Fruit fly (Drosophila melanogaster) whole organism, embryonic: Measurements from ENCODE around the gene capu.

Experiments used
- ATbp ChIP-seq: fragments of 200-800 bp; sonication (Bioruptor generic); optimal IDR thresholded peaks from 2 replicates; lab custom pipeline; 2017; ENCODE audit warnings: missing biosample characterization, mild to moderate bottlenecking, missing genetic modification characterization, missing genetic modification reagents
- Bdp1 ChIP-seq: fragments of 200-800 bp; sonication (Bioruptor generic); optimal IDR thresholded peaks from 3 replicates; lab custom pipeline; 2016; ENCODE audit warnings: missing biosample characterization, missing genetic modification characterization
- Blimp-1 ChIP-seq: fragments of 200-800 bp; sonication (Bioruptor generic); optimal IDR thresholded peaks from 3 replicates; lab custom pipeline; 2018; ENCODE audit warnings: missing biosample characterization, missing genetic modification characterization, mild to moderate bottlenecking, moderate library complexity, missing genetic modification reagents
- CG10147 ChIP-seq: fragments of 200-800 bp; sonication (Bioruptor generic); optimal IDR thresholded peaks from 2 replicates; lab custom pipeline; 2019; ENCODE audit warnings: missing biosample characterization, mild to moderate bottlenecking, missing genetic modification characterization, moderate library complexity
- CG10209 ChIP-seq: fragments of 200-800 bp; sonication (Bioruptor generic); optimal IDR thresholded peaks from 3 replicates; lab custom pipeline; 2017; ENCODE audit warnings: missing biosample characterization, mild to moderate bottlenecking, missing genetic modification characterization, missing genetic modification reagents
- CG10979 ChIP-seq: fragments of 200-800 bp; sonication (Bioruptor generic); optimal IDR thresholded peaks from 2 replicates; lab custom pipeline; 2018; ENCODE audit warnings: missing biosample characterization, mild to moderate bottlenecking, missing genetic modification characterization, moderate library complexity
- CG11456 ChIP-seq: fragments of 200-800 bp; sonication (Bioruptor generic); IDR thresholded peaks from 3 replicates; pipeline ENCODE4 v1.3.6; 2022; ENCODE audit warnings: missing biosample characterization, missing genetic modification characterization
- CG12236 ChIP-seq: fragments of 200-800 bp; sonication (Bioruptor generic); optimal IDR thresholded peaks from 2 replicates; lab custom pipeline; 2016; ENCODE audit warnings: missing biosample characterization, missing genetic modification characterization
- CG13424 ChIP-seq: fragments of 200-800 bp; sonication (Bioruptor generic); optimal IDR thresholded peaks from 2 replicates; lab custom pipeline; 2019; ENCODE audit warnings: missing biosample characterization, mild to moderate bottlenecking, missing genetic modification characterization, moderate library complexity
- CG14710 ChIP-seq: fragments of 200-800 bp; sonication (Bioruptor generic); optimal IDR thresholded peaks from 3 replicates; lab custom pipeline; 2019; ENCODE audit warnings: missing biosample characterization, mild to moderate bottlenecking, missing genetic modification characterization, moderate library complexity
- CG17385 ChIP-seq: fragments of 200-800 bp; sonication (Bioruptor generic); optimal IDR thresholded peaks from 3 replicates; lab custom pipeline; 2018; ENCODE audit warnings: missing biosample characterization, mild to moderate bottlenecking, missing genetic modification characterization
- CG18011 ChIP-seq: fragments of 200-800 bp; sonication (Bioruptor generic); optimal IDR thresholded peaks from 2 replicates; lab custom pipeline; 2017; ENCODE audit warnings: missing biosample characterization, missing genetic modification characterization, mild to moderate bottlenecking, moderate library complexity, missing genotype
- CG2712 ChIP-seq: fragments of 200-800 bp; optimal IDR thresholded peaks from 3 replicates; lab custom pipeline; 2019; ENCODE audit warnings: missing biosample characterization, mild to moderate bottlenecking, missing genetic modification characterization, moderate library complexity
- CG2875 ChIP-seq: fragments of 200-800 bp; sonication (Bioruptor generic); optimal IDR thresholded peaks from 2 replicates; lab custom pipeline; 2017; ENCODE audit warnings: missing biosample characterization, mild to moderate bottlenecking, missing genetic modification characterization, missing genetic modification reagents
- CG31441 ChIP-seq: fragments of 200-800 bp; sonication (Bioruptor generic); IDR thresholded peaks from 2 replicates; pipeline ENCODE4 v1.3.6; 2022; ENCODE audit warnings: missing biosample characterization, missing genetic modification characterization
- CG6272 ChIP-seq: fragments of 200-800 bp; sonication (Bioruptor generic); IDR thresholded peaks from 2 replicates; pipeline ENCODE4 v1.3.6; 2022; ENCODE audit warnings: missing biosample characterization, missing genetic modification characterization
- CG8281 ChIP-seq: fragments of 200-800 bp; sonication (Bioruptor generic); optimal IDR thresholded peaks from 2 replicates; lab custom pipeline; 2018; ENCODE audit warnings: missing biosample characterization, mild to moderate bottlenecking, missing genetic modification characterization, moderate library complexity
- CG8388 ChIP-seq: fragments of 200-800 bp; sonication (Bioruptor generic); optimal IDR thresholded peaks from 2 replicates; lab custom pipeline; 2019; ENCODE audit warnings: missing biosample characterization, mild to moderate bottlenecking, missing genetic modification characterization, moderate library complexity
- CG9437 ChIP-seq: fragments of 200-800 bp; sonication (Bioruptor generic); optimal IDR thresholded peaks from 2 replicates; lab custom pipeline; 2018; ENCODE audit warnings: missing biosample characterization, mild to moderate bottlenecking, missing genetic modification characterization
- CoRest ChIP-seq: fragments of 200-800 bp; sonication (Bioruptor generic); optimal IDR thresholded peaks from 3 replicates; lab custom pipeline; 2018; ENCODE audit warnings: missing biosample characterization, mild to moderate bottlenecking, missing genetic modification characterization, moderate library complexity
- D19A ChIP-seq: fragments of 200-800 bp; optimal IDR thresholded peaks from 3 replicates; lab custom pipeline; 2019; ENCODE audit warnings: missing biosample characterization, mild to moderate bottlenecking, missing genetic modification characterization, moderate library complexity
- H15 ChIP-seq: fragments of 200-800 bp; sonication (Bioruptor generic); IDR thresholded peaks from 3 replicates; pipeline ENCODE4 v1.3.6; 2022; ENCODE audit warnings: missing biosample characterization, missing genetic modification characterization
- Hr39 ChIP-seq: fragments of >200 bp; optimal IDR thresholded peaks from 2 replicates; lab custom pipeline; 2017
- Hr51 ChIP-seq, 2 experiments: fragments of 200-800 bp; sonication (Bioruptor generic); optimal IDR thresholded peaks; 2 replicates in 1 of 2; 3 replicates in 1 of 2; lab custom pipeline; 2016 to 2018; ENCODE audit warnings: missing biosample characterization in 2 of 2, missing genetic modification characterization in 2 of 2, mild to moderate bottlenecking in 1 of 2, moderate library complexity in 1 of 2
- Med ChIP-seq: fragments of 200-800 bp; sonication (Bioruptor generic); peaks from one replicate; lab custom pipeline; 2016; ENCODE audit warnings: missing biosample characterization, missing genetic modification characterization, mild to moderate bottlenecking, inconsistent platforms, moderate library complexity
- Nf-YB ChIP-seq: fragments of 200-800 bp; sonication (Bioruptor generic); optimal IDR thresholded peaks from 3 replicates; lab custom pipeline; 2019; ENCODE audit warnings: missing biosample characterization, mild to moderate bottlenecking, missing genetic modification characterization, moderate library complexity
- Nf-YC ChIP-seq: fragments of 200-800 bp; optimal IDR thresholded peaks from 3 replicates; lab custom pipeline; 2019; ENCODE audit warnings: missing biosample characterization, mild to moderate bottlenecking, missing genetic modification characterization, moderate library complexity
- Sox102F ChIP-seq: fragments of 200-800 bp; sonication (Bioruptor generic); optimal IDR thresholded peaks from 2 replicates; lab custom pipeline; 2018; ENCODE audit warnings: missing biosample characterization, mild to moderate bottlenecking, missing genetic modification characterization, moderate library complexity
- Spps ChIP-seq: fragments of 200-800 bp; sonication (Bioruptor generic); optimal IDR thresholded peaks from 2 replicates; lab custom pipeline; 2018; ENCODE audit warnings: missing biosample characterization, mild to moderate bottlenecking, missing genetic modification characterization
- ac ChIP-seq: fragments of 200-800 bp; sonication (Bioruptor generic); optimal IDR thresholded peaks from 3 replicates; lab custom pipeline; 2017; ENCODE audit warnings: missing biosample characterization, mild to moderate bottlenecking, missing genetic modification characterization
- br ChIP-seq: fragments of >200 bp; optimal IDR thresholded peaks from 2 replicates; lab custom pipeline; 2017
- dmrt99B ChIP-seq: fragments of 200-800 bp; sonication (Bioruptor generic); optimal IDR thresholded peaks from 2 replicates; lab custom pipeline; 2018; ENCODE audit warnings: missing biosample characterization, mild to moderate bottlenecking, missing genetic modification characterization, moderate library complexity
- fru ChIP-seq: fragments of >200 bp; optimal IDR thresholded peaks from 2 replicates; lab custom pipeline; 2017
- fu2 ChIP-seq: fragments of 200-800 bp; sonication (Bioruptor generic); optimal IDR thresholded peaks from 2 replicates; lab custom pipeline; 2016; ENCODE audit warnings: missing biosample characterization, missing genetic modification characterization
- gcm ChIP-seq: fragments of 200-800 bp; sonication (Bioruptor generic); optimal IDR thresholded peaks from 2 replicates; lab custom pipeline; 2019; ENCODE audit warnings: missing biosample characterization, mild to moderate bottlenecking, missing genetic modification characterization, moderate library complexity
- kni ChIP-seq: fragments of 200-800 bp; sonication (Bioruptor generic); optimal IDR thresholded peaks from 3 replicates; lab custom pipeline; 2017; ENCODE audit warnings: mild to moderate bottlenecking, missing biosample characterization, missing genetic modification reagents, missing genetic modification characterization
- lbe ChIP-seq: fragments of 200-800 bp; sonication (Bioruptor generic); optimal IDR thresholded peaks from 2 replicates; lab custom pipeline; 2016; ENCODE audit warnings: missing biosample characterization, mild to moderate bottlenecking, missing genetic modification characterization
- lola ChIP-seq, 3 experiments: fragments of >200 bp in 2 of 3; fragments of 200-800 bp in 1 of 3; sonication (Bioruptor generic) in 1 of 3; optimal IDR thresholded peaks; 2 replicates each; lab custom pipeline; 2017 to 2019; ENCODE audit warnings: missing biosample characterization in 3 of 3, missing genetic modification characterization in 3 of 3, mild to moderate bottlenecking in 1 of 3, moderate library complexity in 1 of 3
- pan ChIP-seq, 4 experiments: fragments of >200 bp in 3 of 4; fragments of 200-800 bp in 1 of 4; sonication (Bioruptor generic) in 1 of 4; optimal IDR thresholded peaks in 3 of 4; IDR thresholded peaks in 1 of 4; 2 replicates each; pipeline versions ENCODE4 v1.3.6 to Lab custom; 2017 to 2022; ENCODE audit warnings: missing biosample characterization in 2 of 4, missing genetic modification characterization in 2 of 4, mixed read lengths in 1 of 4
- pros ChIP-seq: fragments of 200-800 bp; sonication (Bioruptor generic); optimal IDR thresholded peaks from 3 replicates; lab custom pipeline; 2019; ENCODE audit warnings: missing biosample characterization, mild to moderate bottlenecking, missing genetic modification characterization, moderate library complexity
- row ChIP-seq: fragments of 200-800 bp; sonication (Bioruptor generic); IDR thresholded peaks from 3 replicates; pipeline ENCODE4 v1.3.6; 2022; ENCODE audit warnings: missing biosample characterization, missing genetic modification characterization
- sd ChIP-seq: fragments of 200-800 bp; sonication (Bioruptor generic); optimal IDR thresholded peaks from 3 replicates; lab custom pipeline; 2018; ENCODE audit warnings: missing biosample characterization, mild to moderate bottlenecking, missing genetic modification characterization, moderate library complexity
- slou ChIP-seq: fragments of 200-800 bp; sonication (Bioruptor generic); optimal IDR thresholded peaks from 3 replicates; lab custom pipeline; 2016; ENCODE audit warnings: missing biosample characterization, missing genetic modification characterization
- ttk ChIP-seq: fragments of 200-800 bp; sonication (Bioruptor generic); IDR thresholded peaks from 2 replicates; pipeline ENCODE4 v2.1.2; 2022; ENCODE audit warnings: missing biosample characterization, missing genetic modification characterization
- twi ChIP-seq: fragments of 200-800 bp; optimal IDR thresholded peaks from 2 replicates; lab custom pipeline; 2019; ENCODE audit warnings: missing biosample characterization, mild to moderate bottlenecking, missing genetic modification characterization, moderate library complexity
- unpg ChIP-seq: fragments of 200-800 bp; sonication (Bioruptor generic); optimal IDR thresholded peaks from 3 replicates; lab custom pipeline; 2018; ENCODE audit warnings: missing biosample characterization, mild to moderate bottlenecking, missing genetic modification characterization, moderate library complexity
- usp ChIP-seq: fragments of >200 bp; optimal IDR thresholded peaks from 2 replicates; lab custom pipeline; 2017; ENCODE audit warnings: missing biosample characterization, missing genetic modification characterization
- z ChIP-seq: fragments of 200-800 bp; sonication (Bioruptor generic); IDR thresholded peaks from 3 replicates; pipeline ENCODE4 v1.3.6; 2022; ENCODE audit warnings: missing biosample characterization, missing genetic modification characterization

Gene capu

DNA sequence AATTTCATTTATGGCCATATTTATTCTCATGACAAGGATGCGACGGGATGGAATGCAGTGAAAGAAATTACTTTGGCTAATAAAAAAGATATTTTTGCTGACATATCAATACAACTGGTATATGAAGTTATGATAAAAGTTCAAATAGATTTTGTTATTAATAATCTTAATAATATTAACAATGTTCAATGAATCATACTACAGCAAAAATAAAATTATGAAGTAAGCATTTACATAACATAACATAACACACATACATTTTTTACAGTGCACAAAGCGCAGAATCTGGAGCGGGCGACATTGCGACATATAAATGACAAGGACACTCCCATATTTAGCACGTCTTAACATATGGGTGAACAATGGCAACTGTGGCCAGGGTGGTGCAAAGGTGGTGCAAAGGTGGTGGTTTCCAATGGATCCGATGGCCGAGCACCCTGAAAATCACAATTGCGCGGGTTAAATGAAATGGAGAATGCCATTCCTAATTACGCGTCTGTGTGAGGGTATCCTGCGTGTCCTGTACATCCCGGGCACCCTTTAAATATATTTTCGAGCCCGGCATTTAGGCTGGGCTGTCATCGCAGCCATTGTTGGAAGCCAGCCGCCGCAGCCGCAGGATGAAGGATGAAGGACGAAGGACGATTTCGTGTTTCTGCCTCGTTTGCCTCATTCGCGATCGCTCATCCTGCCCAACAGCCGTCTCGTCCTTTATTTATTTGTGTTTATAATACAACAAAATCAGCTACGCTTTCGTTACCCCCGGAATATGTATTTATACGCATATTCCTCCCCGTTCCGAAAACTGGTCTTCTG, 57.6 kb downstream of the capu start:
- peak; percentile 77 for TF ChIP-seq pros (GFP tag; lab: Kevin White, UChicago)
- TF ChIP-seq CG10147 (GFP tag; lab: Kevin White, UChicago) = no peak
- TF ChIP-seq CG8281 = no peak
- TF ChIP-seq pan (optimal IDR thresholded peaks at IDR 0.05; lab: Kevin White, UChicago) = no peak
- TF ChIP-seq pan (GFP tag; optimal IDR thresholded peaks at IDR 0.05 in 1 of 2, IDR thresholded peaks at IDR 0.05 in 1 of 2) = no peak
- peak; percentile 16 for TF ChIP-seq gcm (GFP tag; lab: Kevin White, UChicago)
- TF ChIP-seq CG11456 (GFP tag; lab: Robert Waterston, UW) = no peak
- peak; percentile 1 for TF ChIP-seq ac (GFP tag; lab: Kevin White, UChicago)
- TF ChIP-seq Nf-YB (GFP tag; lab: Kevin White, UChicago) = peak; percentile 49
- no peak for TF ChIP-seq fu2
- no peak for TF ChIP-seq br (lab: Kevin White, UChicago)
- peak; percentile 32 for TF ChIP-seq Blimp-1 (GFP tag; lab: Kevin White, UChicago)
- no peak for TF ChIP-seq fru (lab: Kevin White, UChicago)
- no peak for TF ChIP-seq CG12236 (GFP tag; lab: Kevin White, UChicago)
- TF ChIP-seq sd (tag; lab: Kevin White, UChicago) = no peak
- no peak for TF ChIP-seq Med (GFP tag; lab: Kevin White, UChicago)
- no peak for TF ChIP-seq CG10209 (GFP tag; lab: Kevin White, UChicago)
- TF ChIP-seq Spps (tag; lab: Kevin White, UChicago) = no peak
- TF ChIP-seq CoRest (tag; lab: Kevin White, UChicago) = peak; percentile 20
- TF ChIP-seq CG17385 (GFP tag; lab: Kevin White, UChicago) = no peak
- TF ChIP-seq Hr39 (lab: Kevin White, UChicago) = no peak
- no peak for TF ChIP-seq z (GFP tag; lab: Robert Waterston, UW)
- TF ChIP-seq Bdp1 (GFP tag; lab: Kevin White, UChicago) = no peak
- peak; percentile 47 for TF ChIP-seq row (GFP tag; lab: Robert Waterston, UW)
- TF ChIP-seq CG9437 (GFP tag; lab: Kevin White, UChicago) = no peak
- peak; percentile 42 for TF ChIP-seq CG14710
- TF ChIP-seq D19A (tag; lab: Kevin White, UChicago) = peak; percentile 19
- peak; percentile 71 for TF ChIP-seq Nf-YC (tag; lab: Kevin White, UChicago)
- no peak for TF ChIP-seq ATbp (GFP tag; lab: Kevin White, UChicago)
- TF ChIP-seq CG31441 (GFP tag; lab: Robert Waterston, UW) = peak; percentile 35; the same call in 1 of the 2 replicates
- TF ChIP-seq ttk (GFP tag; lab: Robert Waterston, UW) = no peak
- no peak for TF ChIP-seq lbe
- TF ChIP-seq CG18011 (GFP tag; lab: Kevin White, UChicago) = no peak
- peak; percentile 31 for TF ChIP-seq kni (GFP tag; lab: Kevin White, UChicago)
- TF ChIP-seq H15 = no peak
- TF ChIP-seq usp (GFP tag; lab: Kevin White, UChicago) = no peak
- TF ChIP-seq dmrt99B (tag; lab: Kevin White, UChicago) = peak; percentile 18
- TF ChIP-seq lola (GFP tag; optimal IDR thresholded peaks at IDR 0.05; lab: Kevin White, UChicago) = peak in 1 of 3 experiments; percentile 58
- no peak for TF ChIP-seq twi
- peak; percentile 63 for TF ChIP-seq CG2712 (tag; lab: Kevin White, UChicago)
- peak; percentile 24 for TF ChIP-seq unpg (GFP tag; lab: Kevin White, UChicago)
- peak; percentile 52 for TF ChIP-seq CG10979
- peak; percentile 11 for TF ChIP-seq CG13424 (tag; lab: Kevin White, UChicago)
- no peak for TF ChIP-seq Sox102F (GFP tag; lab: Kevin White, UChicago)
- peak; percentile 24 for TF ChIP-seq CG8388 (GFP tag; lab: Kevin White, UChicago)
- no peak for TF ChIP-seq Hr51 (GFP tag; optimal IDR thresholded peaks at IDR 0.05; lab: Kevin White, UChicago)
- TF ChIP-seq CG6272 (GFP tag; lab: Robert Waterston, UW) = 0 out of 2 replicates have a peak, but pooled peaks have one; percentile 5
- TF ChIP-seq CG2875 (GFP tag; lab: Kevin White, UChicago) = peak; percentile 5
- no peak for TF ChIP-seq slou (GFP tag; lab: Kevin White, UChicago)
